Fruit fly (Drosophila melanogaster) whole organism, embryonic: Measurements from ENCODE around the gene Fum1.

Source experiments
- Ada2b ChIP-seq: fragments of 200-800 bp; sonication (Bioruptor generic); IDR thresholded peaks from 2 replicates; pipeline ENCODE4 v1.3.6; 2022; ENCODE audit warnings: missing biosample characterization, missing genetic modification characterization
- Blimp-1 ChIP-seq: fragments of 200-800 bp; sonication (Bioruptor generic); optimal IDR thresholded peaks from 3 replicates; lab custom pipeline; 2018; ENCODE audit warnings: missing biosample characterization, missing genetic modification characterization, mild to moderate bottlenecking, moderate library complexity, missing genetic modification reagents
- CG10209 ChIP-seq: fragments of 200-800 bp; sonication (Bioruptor generic); optimal IDR thresholded peaks from 3 replicates; lab custom pipeline; 2017; ENCODE audit warnings: missing biosample characterization, mild to moderate bottlenecking, missing genetic modification characterization, missing genetic modification reagents
- CG11504 ChIP-seq: fragments of 200-800 bp; sonication (Bioruptor generic); optimal IDR thresholded peaks from 3 replicates; lab custom pipeline; 2019; ENCODE audit warnings: missing biosample characterization, mild to moderate bottlenecking, missing genetic modification characterization, moderate library complexity
- CG11695 ChIP-seq: fragments of 200-800 bp; sonication (Bioruptor generic); IDR thresholded peaks from 3 replicates; pipeline ENCODE4 v1.3.6; 2022; ENCODE audit warnings: missing biosample characterization, missing genetic modification characterization
- CG12769 ChIP-seq: fragments of 200-800 bp; sonication (Bioruptor generic); optimal IDR thresholded peaks from 2 replicates; lab custom pipeline; 2019; ENCODE audit warnings: missing biosample characterization, mild to moderate bottlenecking, missing genetic modification characterization, moderate library complexity
- CG14050 ChIP-seq: fragments of 200-800 bp; sonication (Bioruptor generic); IDR thresholded peaks from 3 replicates; pipeline ENCODE4 v1.3.6; 2022; ENCODE audit warnings: missing biosample characterization, missing genetic modification characterization
- CG15514 ChIP-seq: fragments of 200-800 bp; sonication (Bioruptor generic); optimal IDR thresholded peaks from 3 replicates; lab custom pipeline; 2017; ENCODE audit warnings: missing biosample characterization, missing genetic modification characterization, mild to moderate bottlenecking, moderate library complexity, missing genetic modification reagents
- CG1603 ChIP-seq: fragments of 200-800 bp; sonication (Bioruptor generic); optimal IDR thresholded peaks from 2 replicates; lab custom pipeline; 2019; ENCODE audit warnings: missing biosample characterization, mild to moderate bottlenecking, missing genetic modification characterization, moderate library complexity
- CG16815 ChIP-seq: fragments of 200-800 bp; sonication (Bioruptor generic); optimal IDR thresholded peaks from 3 replicates; lab custom pipeline; 2017; ENCODE audit warnings: missing biosample characterization, mild to moderate bottlenecking, missing genetic modification characterization
- CG2199 ChIP-seq: fragments of 200-800 bp; sonication (Bioruptor generic); IDR thresholded peaks from 3 replicates; pipeline ENCODE4 v1.3.6; 2022; ENCODE audit warnings: missing biosample characterization, missing genetic modification characterization
- CG2712 ChIP-seq: fragments of 200-800 bp; optimal IDR thresholded peaks from 3 replicates; lab custom pipeline; 2019; ENCODE audit warnings: missing biosample characterization, mild to moderate bottlenecking, missing genetic modification characterization, moderate library complexity
- CG3163 ChIP-seq: fragments of 200-800 bp; sonication (Bioruptor generic); optimal IDR thresholded peaks from 3 replicates; lab custom pipeline; 2016; ENCODE audit warnings: missing biosample characterization, missing genetic modification characterization
- CG32532 ChIP-seq: fragments of 200-800 bp; sonication (Bioruptor generic); IDR thresholded peaks from 2 replicates; pipeline ENCODE4 v1.3.6; 2022; ENCODE audit warnings: missing biosample characterization, missing genetic modification characterization
- CG7745 ChIP-seq: fragments of 200-800 bp; sonication (Bioruptor generic); optimal IDR thresholded peaks from 2 replicates; lab custom pipeline; 2018; ENCODE audit warnings: missing biosample characterization, mild to moderate bottlenecking, missing genetic modification characterization, moderate library complexity
- CG9817 ChIP-seq: fragments of 200-800 bp; sonication (Bioruptor generic); optimal IDR thresholded peaks from 2 replicates; lab custom pipeline; 2018; ENCODE audit warnings: missing biosample characterization, mild to moderate bottlenecking, missing genetic modification characterization, moderate library complexity
- Camta ChIP-seq: fragments of 200-800 bp; sonication (Bioruptor generic); optimal IDR thresholded peaks from 2 replicates; lab custom pipeline; 2016; ENCODE audit warnings: missing biosample characterization, missing genetic modification characterization
- D19B ChIP-seq: fragments of 200-800 bp; sonication (Bioruptor generic); optimal IDR thresholded peaks from 2 replicates; lab custom pipeline; 2017; ENCODE audit warnings: missing biosample characterization, mild to moderate bottlenecking, missing genetic modification characterization
- Dbx ChIP-seq: fragments of 200-800 bp; sonication (Bioruptor generic); IDR thresholded peaks from 3 replicates; pipeline ENCODE4 v1.3.6; 2022; ENCODE audit warnings: missing biosample characterization, missing genetic modification characterization
- Ets65A ChIP-seq: fragments of 200-800 bp; sonication (Bioruptor generic); peaks from one replicate; lab custom pipeline; 2016; ENCODE audit warnings: missing biosample characterization, missing genetic modification characterization
- Fer3 ChIP-seq: fragments of 200-800 bp; sonication (Bioruptor generic); optimal IDR thresholded peaks from 2 replicates; lab custom pipeline; 2018; ENCODE audit warnings: missing biosample characterization, mild to moderate bottlenecking, missing genetic modification characterization, moderate library complexity
- Gug ChIP-seq: fragments of 200-800 bp; sonication (Bioruptor generic); IDR thresholded peaks from 4 replicates; pipeline ENCODE4 v1.3.6; 2022; ENCODE audit warnings: missing biosample characterization, missing genetic modification characterization
- Hand ChIP-seq: fragments of 200-800 bp; sonication (Bioruptor generic); optimal IDR thresholded peaks from 2 replicates; lab custom pipeline; 2017; ENCODE audit warnings: mild to moderate bottlenecking, missing biosample characterization, missing genetic modification reagents, missing genetic modification characterization
- Hr3 ChIP-seq: fragments of 200-800 bp; sonication (Bioruptor generic); optimal IDR thresholded peaks from 3 replicates; lab custom pipeline; 2016; ENCODE audit warnings: missing biosample characterization, missing genetic modification characterization
- Hr51 ChIP-seq, 2 experiments: fragments of 200-800 bp; sonication (Bioruptor generic); optimal IDR thresholded peaks; 2 replicates in 1 of 2; 3 replicates in 1 of 2; lab custom pipeline; 2016 to 2018; ENCODE audit warnings: missing biosample characterization in 2 of 2, missing genetic modification characterization in 2 of 2, mild to moderate bottlenecking in 1 of 2, moderate library complexity in 1 of 2
- Hr78 ChIP-seq, 2 experiments: fragments of 200-800 bp in 1 of 2; fragments of >200 bp in 1 of 2; sonication (Bioruptor generic) in 1 of 2; optimal IDR thresholded peaks; 2 replicates each; lab custom pipeline; 2017 to 2019; ENCODE audit warnings: missing biosample characterization in 2 of 2, missing genetic modification characterization in 2 of 2, mild to moderate bottlenecking in 1 of 2, moderate library complexity in 1 of 2
- Optix ChIP-seq: fragments of 200-800 bp; sonication (Bioruptor generic); IDR thresholded peaks from 3 replicates; pipeline ENCODE4 v1.3.6; 2022; ENCODE audit warnings: missing biosample characterization, missing genetic modification characterization
- Sox100B ChIP-seq: fragments of 200-800 bp; sonication (Bioruptor generic); optimal IDR thresholded peaks from 3 replicates; lab custom pipeline; 2018; ENCODE audit warnings: missing biosample characterization, mild to moderate bottlenecking, missing genetic modification characterization
- Xrp1 ChIP-seq: fragments of 200-800 bp; sonication (Bioruptor generic); IDR thresholded peaks from 2 replicates; pipeline ENCODE4 v1.3.6; 2022; ENCODE audit warnings: missing biosample characterization, missing genetic modification characterization
- bcd ChIP-seq: fragments of 200-800 bp; sonication (Bioruptor generic); optimal IDR thresholded peaks from 2 replicates; lab custom pipeline; 2017; ENCODE audit warnings: missing biosample characterization, mild to moderate bottlenecking, missing genetic modification characterization
- bsh ChIP-seq, 2 experiments: fragments of 200-800 bp; sonication (Bioruptor generic); optimal IDR thresholded peaks; 2 replicates each; lab custom pipeline; 2017 to 2018; ENCODE audit warnings: mild to moderate bottlenecking in 2 of 2, missing biosample characterization in 2 of 2, missing genetic modification characterization in 2 of 2, moderate library complexity in 1 of 2
- caup ChIP-seq: fragments of 200-800 bp; sonication (Bioruptor generic); optimal IDR thresholded peaks from 3 replicates; lab custom pipeline; 2017; ENCODE audit warnings: missing biosample characterization, mild to moderate bottlenecking, missing genetic modification characterization, moderate library complexity; ENCODE audit not compliant: severe bottlenecking
- cwo ChIP-seq: fragments of 200-800 bp; sonication (Bioruptor generic); optimal IDR thresholded peaks from 3 replicates; lab custom pipeline; 2017; ENCODE audit warnings: missing biosample characterization, missing genetic modification characterization, mild to moderate bottlenecking, moderate library complexity, missing genetic modification reagents
- dan ChIP-seq: fragments of 200-800 bp; sonication (Bioruptor generic); IDR thresholded peaks from 2 replicates; pipeline ENCODE4 v1.3.6; 2022; ENCODE audit warnings: missing biosample characterization, missing genetic modification characterization
- dimm ChIP-seq: fragments of 200-800 bp; sonication (Bioruptor generic); IDR thresholded peaks from 2 replicates; pipeline ENCODE4 v1.3.6; 2022; ENCODE audit warnings: missing biosample characterization, missing genetic modification characterization
- esg ChIP-seq: fragments of 200-800 bp; sonication (Bioruptor generic); conservative IDR thresholded peaks from 2 replicates; pipeline ENCODE4 v1.3.6; 2022; ENCODE audit warnings: missing biosample characterization, missing genetic modification characterization
- gce ChIP-seq: fragments of 200-800 bp; sonication (Bioruptor generic); IDR thresholded peaks from 3 replicates; pipeline ENCODE4 v1.3.6; 2022; ENCODE audit warnings: missing biosample characterization, missing genetic modification characterization
- h ChIP-seq: fragments of >200 bp; optimal IDR thresholded peaks from 2 replicates; lab custom pipeline; 2017
- her ChIP-seq: fragments of 200-800 bp; sonication (Bioruptor generic); optimal IDR thresholded peaks from 2 replicates; lab custom pipeline; 2016; ENCODE audit warnings: missing biosample characterization, missing genetic modification characterization
- lmd ChIP-seq: fragments of 200-800 bp; sonication (Bioruptor generic); IDR thresholded peaks from 2 replicates; pipeline ENCODE4 v1.3.6; 2022; ENCODE audit warnings: missing biosample characterization, missing genetic modification characterization
- nmo ChIP-seq: fragments of 200-800 bp; sonication (Bioruptor generic); optimal IDR thresholded peaks from 2 replicates; lab custom pipeline; 2018; ENCODE audit warnings: missing biosample characterization, mild to moderate bottlenecking, missing genetic modification characterization, moderate library complexity
- p53 ChIP-seq: fragments of 200-800 bp; sonication (Bioruptor generic); optimal IDR thresholded peaks from 2 replicates; lab custom pipeline; 2016; ENCODE audit warnings: missing biosample characterization, missing genetic modification characterization
- pan ChIP-seq, 4 experiments: fragments of >200 bp in 3 of 4; fragments of 200-800 bp in 1 of 4; sonication (Bioruptor generic) in 1 of 4; optimal IDR thresholded peaks in 3 of 4; IDR thresholded peaks in 1 of 4; 2 replicates each; pipeline versions ENCODE4 v1.3.6 to Lab custom; 2017 to 2022; ENCODE audit warnings: missing biosample characterization in 2 of 4, missing genetic modification characterization in 2 of 4, mixed read lengths in 1 of 4
- peb ChIP-seq: fragments of 200-800 bp; sonication (Bioruptor generic); IDR thresholded peaks from 2 replicates; pipeline ENCODE4 v1.3.6; 2022; ENCODE audit warnings: missing biosample characterization, missing genetic modification characterization
- row ChIP-seq: fragments of 200-800 bp; sonication (Bioruptor generic); IDR thresholded peaks from 3 replicates; pipeline ENCODE4 v1.3.6; 2022; ENCODE audit warnings: missing biosample characterization, missing genetic modification characterization
- slbo ChIP-seq: fragments of 200-800 bp; sonication (Bioruptor generic); IDR thresholded peaks from 2 replicates; pipeline ENCODE4 v1.3.6; 2022; ENCODE audit warnings: missing biosample characterization, missing genetic modification characterization
- tgo ChIP-seq: fragments of 200-800 bp; sonication (Bioruptor generic); IDR thresholded peaks from 3 replicates; pipeline ENCODE4 v1.3.6; 2022; ENCODE audit warnings: missing biosample characterization, missing genetic modification characterization
- tin ChIP-seq: fragments of 200-800 bp; sonication (Bioruptor generic); optimal IDR thresholded peaks from 3 replicates; lab custom pipeline; 2016; ENCODE audit warnings: missing biosample characterization, missing genetic modification characterization

Fum1 gene

DNA sequence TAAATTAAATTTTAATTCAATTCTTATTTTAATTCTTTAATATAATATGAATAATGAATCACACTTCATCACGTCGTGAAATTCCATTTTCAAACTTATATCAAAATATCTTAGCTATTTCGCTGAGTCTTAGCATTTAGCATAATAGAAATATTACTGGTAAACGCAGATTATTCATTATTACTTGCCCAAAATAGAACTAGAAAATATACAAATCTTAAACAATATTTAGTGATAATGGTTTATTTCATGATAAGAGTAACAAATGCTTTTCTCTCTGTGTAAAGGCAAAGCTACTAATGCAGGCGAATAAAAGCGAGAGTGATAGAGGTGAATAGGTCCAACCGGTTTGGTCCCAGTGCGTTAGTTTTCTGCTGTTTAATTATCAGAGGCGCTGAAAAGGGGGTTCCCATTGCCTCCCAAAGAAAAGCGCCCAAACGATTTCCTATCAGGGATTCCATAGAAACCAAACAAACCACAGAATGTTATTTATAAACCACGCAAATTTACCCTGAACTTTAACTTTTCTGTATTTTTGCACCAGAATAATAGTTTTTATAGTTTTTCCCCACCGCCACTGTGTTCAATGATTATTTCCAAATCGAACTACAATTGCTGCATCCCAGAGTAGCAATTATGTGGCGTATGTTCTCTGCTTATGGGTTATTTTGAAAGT lies 15.2 kb upstream of the Fum1 start (continued):
- peak; percentile 19 for TF ChIP-seq nmo
- peak; percentile 21 for TF ChIP-seq bcd (GFP tag; lab: Kevin White, UChicago)
- 0 out of 3 replicates have a peak, but pooled peaks have one; percentile 19 for TF ChIP-seq CG2199
- no peak for TF ChIP-seq pan (optimal IDR thresholded peaks at IDR 0.05; lab: Kevin White, UChicago)
- peak in 1 of 2 experiments; percentile 61 for TF ChIP-seq pan (GFP tag; optimal IDR thresholded peaks at IDR 0.05 in 1 of 2, IDR thresholded peaks at IDR 0.05 in 1 of 2)
- TF ChIP-seq gce (GFP tag; lab: Robert Waterston, UW) = peak; percentile 58; the same call in 2 of the 3 replicates
- TF ChIP-seq row (GFP tag; lab: Robert Waterston, UW) = peak; percentile 68
- 0 out of 3 replicates have a peak, but pooled peaks have one; percentile 34 for TF ChIP-seq Dbx (GFP tag; lab: Robert Waterston, UW)
- peak; percentile 19 for TF ChIP-seq CG9817 (tag; lab: Kevin White, UChicago)
- TF ChIP-seq tin (GFP tag; lab: Kevin White, UChicago) = peak; percentile 11
- TF ChIP-seq CG2712 (tag; lab: Kevin White, UChicago) = peak; percentile 18
- peak; percentile 41 for TF ChIP-seq CG1603 (tag; lab: Kevin White, UChicago)
- TF ChIP-seq D19B (GFP tag; lab: Kevin White, UChicago) = no peak
- peak; percentile 28 for TF ChIP-seq esg
- peak in 1 of 2 experiments; percentile 8 for TF ChIP-seq bsh (GFP tag; optimal IDR thresholded peaks at IDR 0.05; lab: Kevin White, UChicago)
- TF ChIP-seq slbo (GFP tag; lab: Robert Waterston, UW) = peak; percentile 65
- peak; percentile 25 for TF ChIP-seq CG3163 (GFP tag; lab: Kevin White, UChicago)
- peak; percentile 69 for TF ChIP-seq lmd (GFP tag; lab: Robert Waterston, UW)
- peak; percentile 49; the same call in 2 of the 3 replicates for TF ChIP-seq tgo (GFP tag; lab: Robert Waterston, UW)
- peak; percentile 46; the same call in 1 of the 2 replicates for TF ChIP-seq Xrp1 (GFP tag; lab: Robert Waterston, UW)
- TF ChIP-seq Ada2b (GFP tag; lab: Robert Waterston, UW) = peak; percentile 49; the same call in 1 of the 2 replicates
- TF ChIP-seq CG15514 (GFP tag; lab: Kevin White, UChicago) = peak; percentile 23
- peak; percentile 1 for TF ChIP-seq Hr3
- peak; percentile 70 for TF ChIP-seq Ets65A
- TF ChIP-seq Hr51 (GFP tag; optimal IDR thresholded peaks at IDR 0.05; lab: Kevin White, UChicago) = peak in 1 of 2 experiments; percentile 44
- TF ChIP-seq dan (GFP tag; lab: Robert Waterston, UW) = no peak
- TF ChIP-seq p53 (GFP tag; lab: Kevin White, UChicago) = no peak
- TF ChIP-seq CG14050 (GFP tag; lab: Robert Waterston, UW) = peak; percentile 32; the same call in 1 of the 3 replicates
- peak; percentile 18 for TF ChIP-seq CG10209 (GFP tag; lab: Kevin White, UChicago)
- peak; percentile 51 for TF ChIP-seq her (GFP tag; lab: Kevin White, UChicago)
- TF ChIP-seq CG12769 (tag; lab: Kevin White, UChicago) = peak; percentile 65
- peak; percentile 68; the same call in 2 of the 3 replicates for TF ChIP-seq Optix
- TF ChIP-seq CG16815 (GFP tag; lab: Kevin White, UChicago) = no peak
- peak; percentile 59 for TF ChIP-seq Sox100B (GFP tag; lab: Kevin White, UChicago)
- no peak for TF ChIP-seq peb (GFP tag; lab: Robert Waterston, UW)
- peak; percentile 97 for TF ChIP-seq Blimp-1 (GFP tag; lab: Kevin White, UChicago)
- TF ChIP-seq caup (GFP tag; lab: Kevin White, UChicago) = no peak
- no peak for TF ChIP-seq h (lab: Kevin White, UChicago)
- TF ChIP-seq Camta = peak; percentile 38
- TF ChIP-seq Hand = no peak
- TF ChIP-seq dimm (GFP tag; lab: Robert Waterston, UW) = no peak
- peak; percentile 4 for TF ChIP-seq cwo (GFP tag; lab: Kevin White, UChicago)
- peak; percentile 47; the same call in 1 of the 4 replicates for TF ChIP-seq Gug (GFP tag; lab: Robert Waterston, UW)
- TF ChIP-seq CG11695 (GFP tag; lab: Robert Waterston, UW) = no peak
- peak; percentile 16 for TF ChIP-seq Fer3 (tag; lab: Kevin White, UChicago)
- TF ChIP-seq CG32532 = peak; percentile 72
- TF ChIP-seq CG11504 (tag; lab: Kevin White, UChicago) = peak; percentile 83
- TF ChIP-seq Hr78 (GFP tag; optimal IDR thresholded peaks at IDR 0.05; lab: Kevin White, UChicago) = peak in 1 of 2 experiments; percentile 46
- TF ChIP-seq CG7745 (tag; lab: Kevin White, UChicago) = no peak
